Worm (Caenorhabditis elegans) whole organism, late embryonic: ENCODE data around the gene set-21.

ENCODE experiments used
- C38D4.7 ChIP-seq: fragments of 200-800 bp; sonication (Bioruptor generic); optimal IDR thresholded peaks from 2 replicates; lab custom pipeline; 2018; ENCODE audit warnings: mild to moderate bottlenecking, missing genetic modification characterization, moderate library complexity, missing compliant biosample characterization
- F13H6.1 ChIP-seq: sonication (generic microtip); optimal IDR thresholded peaks from 2 replicates; lab custom pipeline; 2016; ENCODE audit warnings: missing genetic modification characterization, missing compliant biosample characterization
- Y22D7AL.16 ChIP-seq: sonication (generic microtip); optimal IDR thresholded peaks from 2 replicates; lab custom pipeline; 2016; ENCODE audit warnings: missing genetic modification characterization, missing compliant biosample characterization
- ceh-18 ChIP-seq: sonication (generic microtip); optimal IDR thresholded peaks from 2 replicates; lab custom pipeline; 2016; ENCODE audit warnings: missing genetic modification characterization, missing compliant biosample characterization
- ceh-31 ChIP-seq: sonication (generic microtip); optimal IDR thresholded peaks from 2 replicates; lab custom pipeline; 2016; ENCODE audit warnings: missing genetic modification characterization, missing compliant biosample characterization
- ceh-34 ChIP-seq: sonication (generic microtip); optimal IDR thresholded peaks from 2 replicates; lab custom pipeline; 2016; ENCODE audit warnings: mild to moderate bottlenecking, missing genetic modification characterization, missing compliant biosample characterization
- ceh-9 ChIP-seq: sonication (generic microtip); optimal IDR thresholded peaks from 2 replicates; lab custom pipeline; 2016; ENCODE audit warnings: mild to moderate bottlenecking, missing genetic modification characterization, inconsistent platforms, missing compliant biosample characterization
- che-1 ChIP-seq: sonication (generic microtip); optimal IDR thresholded peaks from 2 replicates; lab custom pipeline; 2016; ENCODE audit warnings: mild to moderate bottlenecking, missing genetic modification characterization, missing compliant biosample characterization
- dmd-4 ChIP-seq: sonication (generic microtip); optimal IDR thresholded peaks from 2 replicates; lab custom pipeline; 2016; ENCODE audit warnings: borderline replicate concordance, missing genetic modification characterization, missing compliant biosample characterization
- elt-2 ChIP-seq: sonication (generic microtip); optimal IDR thresholded peaks from 2 replicates; lab custom pipeline; 2016; ENCODE audit warnings: missing genetic modification reagents, missing genetic modification characterization, missing compliant biosample characterization
- ets-4 ChIP-seq: sonication (generic microtip); optimal IDR thresholded peaks from 2 replicates; lab custom pipeline; 2016; ENCODE audit warnings: missing genetic modification characterization, missing compliant biosample characterization
- fkh-10 ChIP-seq: fragments of 150-350 bp; optimal IDR thresholded peaks from 2 replicates; lab custom pipeline; 2014; ENCODE audit warnings: missing biosample characterization, missing genetic modification reagents, missing genetic modification characterization
- hlh-15 ChIP-seq: sonication (generic microtip); optimal IDR thresholded peaks from 2 replicates; lab custom pipeline; 2016; ENCODE audit warnings: missing genetic modification characterization, missing compliant biosample characterization
- hlh-6 ChIP-seq: sonication (generic microtip); optimal IDR thresholded peaks from 2 replicates; lab custom pipeline; 2016; ENCODE audit warnings: missing genotype, missing genetic modification characterization, missing compliant biosample characterization
- lim-6 ChIP-seq: sonication (generic microtip); optimal IDR thresholded peaks from 2 replicates; lab custom pipeline; 2016; ENCODE audit warnings: missing genetic modification characterization, missing compliant biosample characterization
- madf-2 ChIP-seq: sonication (generic microtip); optimal IDR thresholded peaks from 2 replicates; lab custom pipeline; 2017; ENCODE audit warnings: missing genetic modification characterization, missing compliant biosample characterization
- nfya-1 ChIP-seq: sonication (generic microtip); optimal IDR thresholded peaks from 2 replicates; lab custom pipeline; 2017; ENCODE audit warnings: missing genetic modification characterization, mild to moderate bottlenecking, missing compliant biosample characterization, antibody characterized with exemption, moderate library complexity
- nhr-11 ChIP-seq: fragments of 150-350 bp; optimal IDR thresholded peaks from 2 replicates; lab custom pipeline; 2014; ENCODE audit warnings: missing biosample characterization, missing genetic modification characterization
- nhr-232 ChIP-seq: sonication (generic microtip); optimal IDR thresholded peaks from 2 replicates; lab custom pipeline; 2016; ENCODE audit warnings: missing genetic modification characterization, missing compliant biosample characterization
- npax-4 ChIP-seq: sonication (generic microtip); optimal IDR thresholded peaks from 2 replicates; lab custom pipeline; 2016; ENCODE audit warnings: missing genetic modification characterization, missing compliant biosample characterization
- odd-2 ChIP-seq: sonication (generic microtip); optimal IDR thresholded peaks from 2 replicates; lab custom pipeline; 2017; ENCODE audit warnings: antibody characterized with exemption, mild to moderate bottlenecking, missing genetic modification characterization, missing compliant biosample characterization
- pax-1 ChIP-seq: fragments of 150-350 bp; optimal IDR thresholded peaks from 2 replicates; lab custom pipeline; 2014; ENCODE audit warnings: missing biosample characterization, missing genetic modification characterization
- pha-2 ChIP-seq: sonication (generic microtip); optimal IDR thresholded peaks from 2 replicates; lab custom pipeline; 2017; ENCODE audit warnings: mild to moderate bottlenecking, missing genetic modification characterization, missing compliant biosample characterization
- pha-4 ChIP-seq: fragments of 150-350 bp; optimal IDR thresholded peaks from 2 replicates; lab custom pipeline; 2018; ENCODE audit warnings: missing biosample characterization, missing genetic modification reagents, missing genetic modification characterization
- pqm-1 ChIP-seq: sonication (generic microtip); optimal IDR thresholded peaks from 2 replicates; lab custom pipeline; 2016; ENCODE audit warnings: missing genetic modification characterization, missing compliant biosample characterization
- pros-1 ChIP-seq: fragments of 150-350 bp; optimal IDR thresholded peaks from 2 replicates; lab custom pipeline; 2014; ENCODE audit warnings: missing biosample characterization, missing genetic modification reagents, missing genetic modification characterization
- rnt-1 ChIP-seq: sonication (generic microtip); optimal IDR thresholded peaks from 2 replicates; lab custom pipeline; 2016; ENCODE audit warnings: missing genetic modification characterization, missing compliant biosample characterization
- sdc-2 ChIP-seq: sonication (generic microtip); optimal IDR thresholded peaks from 2 replicates; lab custom pipeline; 2016; ENCODE audit warnings: missing genotype, missing genetic modification characterization, missing compliant biosample characterization
- sox-4 ChIP-seq: sonication (generic microtip); optimal IDR thresholded peaks from 2 replicates; lab custom pipeline; 2017; ENCODE audit warnings: mild to moderate bottlenecking, missing genetic modification characterization, inconsistent platforms, missing compliant biosample characterization
- tbx-2 ChIP-seq: sonication (generic microtip); optimal IDR thresholded peaks from 2 replicates; lab custom pipeline; 2016; ENCODE audit warnings: missing genetic modification characterization, missing compliant biosample characterization
- ttx-3 ChIP-seq: sonication (generic microtip); optimal IDR thresholded peaks from 2 replicates; lab custom pipeline; 2016; ENCODE audit warnings: missing genetic modification reagents, missing genetic modification characterization, missing compliant biosample characterization
- unc-3 ChIP-seq, 2 experiments: fragments of 200-800 bp in 1 of 2; sonication (Bioruptor generic) in 1 of 2; sonication (generic microtip) in 1 of 2; conservative IDR thresholded peaks in 1 of 2; optimal IDR thresholded peaks in 1 of 2; 2 replicates each; pipeline versions ENCODE4 v1.3.6 to Lab custom; 2016 to 2022; ENCODE audit warnings: missing compliant biosample characterization in 2 of 2, missing genetic modification characterization in 2 of 2, missing genetic modification reagents in 1 of 2
- unc-42 ChIP-seq: sonication (generic microtip); optimal IDR thresholded peaks from 2 replicates; lab custom pipeline; 2016; ENCODE audit warnings: missing genotype, missing genetic modification characterization, missing compliant biosample characterization
- unc-55 ChIP-seq: sonication (generic microtip); optimal IDR thresholded peaks from 2 replicates; lab custom pipeline; 2017; ENCODE audit warnings: missing biosample characterization, missing genetic modification reagents, missing genetic modification characterization
- zip-5 ChIP-seq: sonication (generic microtip); optimal IDR thresholded peaks from 2 replicates; lab custom pipeline; 2016; ENCODE audit warnings: missing genetic modification characterization, missing compliant biosample characterization

Gene set-21

ce11 chrIV:4395555-4395954 is 4.9 kb downstream of the set-21 start (continued):
- no peak for TF ChIP-seq nfya-1 (tag; lab: Kevin White, UChicago)

- TF ChIP-seq ceh-34 (tag; lab: Kevin White, UChicago), result peak; percentile 95
- no peak for TF ChIP-seq ets-4 (tag; lab: Kevin White, UChicago)
Measured at ce11 chrIV:4396052-4396821, 5.6 kb downstream of the set-21 start.

DNA sequence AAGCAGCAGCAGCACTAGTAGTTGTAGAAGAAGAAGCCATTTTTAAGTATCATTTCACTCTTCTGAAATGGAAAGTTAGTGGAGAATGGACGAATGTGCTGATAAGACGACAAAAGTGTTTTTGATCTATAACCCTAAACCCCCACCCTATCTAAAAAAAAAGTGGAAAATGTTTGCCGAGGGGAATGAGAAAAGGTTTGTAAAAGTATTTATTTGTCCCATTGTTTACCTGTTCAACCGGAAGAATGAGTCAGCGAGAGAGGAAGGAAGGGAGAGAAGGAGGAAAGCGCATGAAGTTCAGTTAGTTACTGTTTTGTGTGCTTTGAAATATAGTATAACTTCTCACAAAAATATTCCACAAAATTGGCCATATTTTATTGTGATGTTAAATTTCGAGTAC is 6.5 kb downstream of the set-21 start:
- no peak for TF ChIP-seq pha-4 (tag; lab: Kevin White, UChicago)
- no peak for TF ChIP-seq ttx-3 (tag; lab: Kevin White, UChicago)
- no peak for TF ChIP-seq zip-5 (tag; lab: Kevin White, UChicago)
- TF ChIP-seq pax-1 (tag; lab: Kevin White, UChicago), result no peak
- TF ChIP-seq dmd-4 (tag; lab: Kevin White, UChicago), result no peak
- TF ChIP-seq unc-42 (tag; lab: Kevin White, UChicago), result no peak
- no peak for TF ChIP-seq pqm-1 (tag; lab: Kevin White, UChicago)
- TF ChIP-seq hlh-6, result no peak
- no peak for TF ChIP-seq C38D4.7
- no peak for TF ChIP-seq ceh-9 (tag; lab: Kevin White, UChicago)
- TF ChIP-seq nhr-11 (tag; lab: Kevin White, UChicago), result no peak
- no peak for TF ChIP-seq pros-1 (tag; lab: Kevin White, UChicago)
- TF ChIP-seq nhr-232 (tag; lab: Kevin White, UChicago), result no peak
- TF ChIP-seq tbx-2 (tag; lab: Kevin White, UChicago), result no peak
- TF ChIP-seq madf-2 (tag; lab: Kevin White, UChicago), result no peak
- no peak for TF ChIP-seq lim-6
- no peak for TF ChIP-seq rnt-1

DNA sequence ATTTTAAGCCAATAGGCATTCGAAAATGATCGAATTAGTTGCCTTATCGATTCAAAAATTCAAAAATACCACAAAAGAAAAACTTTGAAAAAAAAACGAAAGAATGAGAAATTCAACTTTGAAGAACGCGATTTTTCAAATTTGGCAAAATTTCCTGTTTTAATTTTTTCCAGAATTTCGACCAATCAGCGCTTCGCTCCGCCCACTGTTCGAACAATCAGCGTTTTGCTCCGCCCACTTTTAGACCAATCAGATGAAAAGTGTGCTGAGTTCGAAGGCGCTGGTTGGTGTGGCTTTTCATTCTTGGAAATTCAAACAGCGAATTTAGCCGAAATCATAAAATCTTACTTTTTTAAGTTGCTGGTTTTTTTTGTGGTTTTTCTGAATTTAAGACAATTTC is 6.9 kb downstream of the set-21 start:
- TF ChIP-seq dmd-4 (tag; lab: Kevin White, UChicago) (no peak), nfya-1 (tag; lab: Kevin White, UChicago) (peak; percentile 85), hlh-15 (tag; lab: Kevin White, UChicago) (no peak)

- TF ChIP-seq rnt-1 (peak; percentile 54), ceh-18 (peak; percentile 2), ceh-31 (tag; lab: Kevin White, UChicago) (peak; percentile 26), nhr-11 (tag; lab: Kevin White, UChicago) (no peak), npax-4 (tag; lab: Kevin White, UChicago) (no peak), unc-55 (peak; percentile 37), nfya-1 (tag; lab: Kevin White, UChicago) (peak; percentile 13), F13H6.1 (tag; lab: Kevin White, UChicago) (peak; percentile 15), sdc-2 (tag; lab: Kevin White, UChicago) (peak; percentile 5), che-1 (tag; lab: Kevin White, UChicago) (peak; percentile 19), elt-2 (peak; percentile 28), pha-4 (tag; lab: Kevin White, UChicago) (no peak)
Measured at ce11 chrIV:4398420-4398819, 7.8 kb downstream of the set-21 start.

DNA sequence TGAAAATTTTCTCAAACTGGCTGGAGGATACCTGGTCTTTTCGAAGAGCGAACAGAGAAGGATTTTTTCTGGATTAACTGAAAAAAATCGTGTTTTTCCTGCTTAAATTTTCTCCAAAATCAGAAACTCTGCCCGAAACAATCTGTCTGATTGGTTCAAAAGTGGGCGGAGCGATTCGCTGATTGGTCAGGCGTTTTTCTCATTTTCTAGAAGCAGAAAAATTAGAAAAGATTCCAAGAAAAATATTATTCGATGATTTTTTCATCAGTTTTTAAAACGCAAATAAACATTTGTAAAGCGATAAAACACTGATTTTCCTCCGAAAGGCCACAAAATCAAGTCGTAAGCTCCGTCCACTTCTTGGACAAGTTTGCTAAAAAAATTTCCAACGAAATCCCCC is 8.2 kb downstream of the set-21 start:
- no peak for TF ChIP-seq fkh-10 (GFP tag; lab: Kevin White, UChicago)
- no peak for TF ChIP-seq Y22D7AL.16 (tag; lab: Kevin White, UChicago)
- TF ChIP-seq unc-3 (GFP tag; conservative IDR thresholded peaks at IDR 0.05; lab: Robert Waterston, UW), result no peak
- no peak for TF ChIP-seq unc-3 (tag; optimal IDR thresholded peaks at IDR 0.05; lab: Kevin White, UChicago)
- no peak for TF ChIP-seq odd-2
- TF ChIP-seq sox-4 (tag; lab: Kevin White, UChicago), result no peak
- no peak for TF ChIP-seq dmd-4 (tag; lab: Kevin White, UChicago)
- TF ChIP-seq pha-2, result no peak
- TF ChIP-seq nfya-1 (tag; lab: Kevin White, UChicago), result peak; percentile 41
